Fruit fly (Drosophila melanogaster) whole organism, embryonic: Measurements from ENCODE around the gene CG6153.
A peak's percentile ranks its signal among the peaks of the same experiment; 100 is the strongest.

Source experiments
- Atf6 ChIP-seq: fragments of 200-800 bp; sonication (Bioruptor generic); IDR thresholded peaks from 2 replicates; pipeline ENCODE4 v1.3.6; 2022; ENCODE audit warnings: missing biosample characterization, missing genetic modification characterization
- C15 ChIP-seq: fragments of 200-800 bp; sonication (Bioruptor generic); IDR thresholded peaks from 3 replicates; pipeline ENCODE4 v1.3.6; 2022; ENCODE audit warnings: missing biosample characterization, missing genetic modification characterization
- CG10274 ChIP-seq: fragments of 200-800 bp; sonication (Bioruptor generic); optimal IDR thresholded peaks from 3 replicates; lab custom pipeline; 2017; ENCODE audit warnings: missing biosample characterization, mild to moderate bottlenecking, missing genetic modification characterization
- CG10321 ChIP-seq: fragments of 200-800 bp; sonication (Bioruptor generic); IDR thresholded peaks from 2 replicates; pipeline ENCODE4 v1.3.6; 2022; ENCODE audit warnings: missing biosample characterization, missing genetic modification characterization
- CG13775 ChIP-seq: fragments of 200-800 bp; sonication (Bioruptor generic); optimal IDR thresholded peaks from 3 replicates; lab custom pipeline; 2017; ENCODE audit warnings: missing biosample characterization, mild to moderate bottlenecking, missing genetic modification characterization
- CG15696 ChIP-seq: fragments of 200-800 bp; sonication (Bioruptor generic); optimal IDR thresholded peaks from 2 replicates; lab custom pipeline; 2019; ENCODE audit warnings: missing biosample characterization, mild to moderate bottlenecking, missing genetic modification characterization, moderate library complexity
- CG1603 ChIP-seq: fragments of 200-800 bp; sonication (Bioruptor generic); optimal IDR thresholded peaks from 2 replicates; lab custom pipeline; 2019; ENCODE audit warnings: missing biosample characterization, mild to moderate bottlenecking, missing genetic modification characterization, moderate library complexity
- CG17912 ChIP-seq: fragments of 200-800 bp; sonication (Bioruptor generic); optimal IDR thresholded peaks from 2 replicates; lab custom pipeline; 2018; ENCODE audit warnings: missing biosample characterization, mild to moderate bottlenecking, missing genetic modification characterization
- CG18599 ChIP-seq: fragments of 200-800 bp; sonication (Bioruptor generic); optimal IDR thresholded peaks from 3 replicates; lab custom pipeline; 2017; ENCODE audit warnings: missing biosample characterization, missing genetic modification characterization, mild to moderate bottlenecking, moderate library complexity, missing genetic modification reagents
- CG30431 ChIP-seq: fragments of 200-800 bp; sonication (Bioruptor generic); optimal IDR thresholded peaks from 2 replicates; lab custom pipeline; 2017; ENCODE audit warnings: missing biosample characterization, missing genetic modification characterization
- CG42726 ChIP-seq: fragments of 200-800 bp; sonication (Bioruptor generic); IDR thresholded peaks from 2 replicates; pipeline ENCODE4 v1.3.6; 2022; ENCODE audit warnings: missing biosample characterization, missing genetic modification characterization; ENCODE audit not compliant: partially characterized antibody
- CG4404 ChIP-seq: fragments of 200-800 bp; sonication (Bioruptor generic); IDR thresholded peaks from 2 replicates; pipeline ENCODE4 v1.3.6; 2022; ENCODE audit warnings: missing biosample characterization, missing genetic modification characterization
- CG7357 ChIP-seq: fragments of 200-800 bp; sonication (Bioruptor generic); IDR thresholded peaks from 3 replicates; pipeline ENCODE4 v1.3.6; 2022; ENCODE audit warnings: missing biosample characterization, missing genetic modification characterization
- CG7928 ChIP-seq: fragments of 200-800 bp; sonication (Bioruptor generic); optimal IDR thresholded peaks from 2 replicates; lab custom pipeline; 2017; ENCODE audit warnings: missing biosample characterization, mild to moderate bottlenecking, missing genetic modification characterization
- CG9609 ChIP-seq: fragments of 200-800 bp; sonication (Bioruptor generic); optimal IDR thresholded peaks from 3 replicates; lab custom pipeline; 2016; ENCODE audit warnings: missing biosample characterization, missing genetic modification characterization
- CG9727 ChIP-seq: fragments of 200-800 bp; sonication (Bioruptor generic); optimal IDR thresholded peaks from 3 replicates; lab custom pipeline; 2017; ENCODE audit warnings: missing biosample characterization, mild to moderate bottlenecking, missing genetic modification characterization
- CHES-1-like ChIP-seq: fragments of 200-800 bp; sonication (Bioruptor generic); optimal IDR thresholded peaks from 2 replicates; lab custom pipeline; 2016; ENCODE audit warnings: missing biosample characterization, missing genetic modification characterization
- CoRest ChIP-seq: fragments of 200-800 bp; sonication (Bioruptor generic); optimal IDR thresholded peaks from 3 replicates; lab custom pipeline; 2018; ENCODE audit warnings: missing biosample characterization, mild to moderate bottlenecking, missing genetic modification characterization, moderate library complexity
- Doc3 ChIP-seq: fragments of 200-800 bp; sonication (Bioruptor generic); IDR thresholded peaks from 3 replicates; pipeline ENCODE4 v1.3.6; 2022; ENCODE audit warnings: missing biosample characterization, missing genetic modification characterization; ENCODE audit not compliant: partially characterized antibody
- Dref ChIP-seq: fragments of 200-800 bp; sonication (Bioruptor generic); IDR thresholded peaks from 2 replicates; pipeline ENCODE4 v1.3.6; 2022; ENCODE audit warnings: missing biosample characterization, missing genetic modification characterization
- Drgx ChIP-seq: fragments of 200-800 bp; sonication (Bioruptor generic); IDR thresholded peaks from 2 replicates; pipeline ENCODE4 v1.3.6; 2022; ENCODE audit warnings: missing biosample characterization, missing genetic modification characterization
- GATAe ChIP-seq: fragments of 200-800 bp; sonication (Bioruptor generic); conservative IDR thresholded peaks from 2 replicates; pipeline ENCODE4 v1.3.6; 2022; ENCODE audit warnings: missing biosample characterization, missing genetic modification characterization
- Gsc ChIP-seq: fragments of 200-800 bp; sonication (Bioruptor generic); IDR thresholded peaks from 2 replicates; pipeline ENCODE4 v1.3.6; 2022; ENCODE audit warnings: missing biosample characterization, missing genetic modification characterization
- HmgZ ChIP-seq: fragments of 200-800 bp; sonication (Bioruptor generic); optimal IDR thresholded peaks from 2 replicates; lab custom pipeline; 2018; ENCODE audit warnings: missing biosample characterization, mild to moderate bottlenecking, missing genetic modification characterization
- Hr3 ChIP-seq: fragments of 200-800 bp; sonication (Bioruptor generic); optimal IDR thresholded peaks from 3 replicates; lab custom pipeline; 2016; ENCODE audit warnings: missing biosample characterization, missing genetic modification characterization
- MESR4 ChIP-seq: fragments of 200-800 bp; sonication (Bioruptor generic); optimal IDR thresholded peaks from 2 replicates; lab custom pipeline; 2018; ENCODE audit warnings: missing biosample characterization, mild to moderate bottlenecking, missing genetic modification characterization, moderate library complexity
- Mad ChIP-seq: fragments of 200-800 bp; sonication (Bioruptor generic); optimal IDR thresholded peaks from 2 replicates; lab custom pipeline; 2016; ENCODE audit warnings: missing biosample characterization, missing genetic modification characterization
- Nf-YA ChIP-seq: fragments of 200-800 bp; sonication (Bioruptor generic); IDR thresholded peaks from 2 replicates; pipeline ENCODE4 v1.3.6; 2022; ENCODE audit warnings: missing biosample characterization, missing genetic modification characterization
- Sry-β ChIP-seq: fragments of 200-800 bp; sonication (Bioruptor generic); optimal IDR thresholded peaks from 2 replicates; lab custom pipeline; 2018; ENCODE audit warnings: missing biosample characterization, mild to moderate bottlenecking, missing genetic modification characterization, moderate library complexity
- Sry-δ ChIP-seq: fragments of 200-800 bp; sonication (Bioruptor generic); optimal IDR thresholded peaks from 2 replicates; lab custom pipeline; 2016; ENCODE audit warnings: missing biosample characterization, missing genetic modification characterization
- YL-1 ChIP-seq: fragments of 200-800 bp; sonication (Bioruptor generic); optimal IDR thresholded peaks from 3 replicates; lab custom pipeline; 2017; ENCODE audit warnings: missing biosample characterization, mild to moderate bottlenecking, missing genetic modification characterization
- al ChIP-seq: fragments of 200-800 bp; sonication (Bioruptor generic); IDR thresholded peaks from 2 replicates; pipeline ENCODE4 v1.3.6; 2022; ENCODE audit warnings: missing biosample characterization, missing genetic modification characterization
- bab2 ChIP-seq: fragments of 200-800 bp; sonication (Bioruptor generic); optimal IDR thresholded peaks from 2 replicates; lab custom pipeline; 2016; ENCODE audit warnings: missing biosample characterization, missing genetic modification characterization
- crol ChIP-seq: fragments of 200-800 bp; sonication (Bioruptor generic); IDR thresholded peaks from 2 replicates; pipeline ENCODE4 v1.3.6; 2022; ENCODE audit warnings: missing biosample characterization, missing genetic modification characterization
- crp ChIP-seq, 2 experiments: fragments of 200-800 bp; sonication (Bioruptor generic); optimal IDR thresholded peaks; 2 replicates in 1 of 2; 3 replicates in 1 of 2; lab custom pipeline; 2017; ENCODE audit warnings: missing biosample characterization in 2 of 2, missing genetic modification characterization in 2 of 2, mild to moderate bottlenecking in 1 of 2, moderate library complexity in 1 of 2
- danr ChIP-seq: fragments of 200-800 bp; sonication (Bioruptor generic); IDR thresholded peaks from 2 replicates; pipeline ENCODE4 v1.3.6; 2022; ENCODE audit warnings: missing biosample characterization, missing genetic modification characterization
- ftz-f1 ChIP-seq: fragments of 200-800 bp; sonication (Bioruptor generic); optimal IDR thresholded peaks from 2 replicates; lab custom pipeline; 2016; ENCODE audit warnings: missing biosample characterization, missing genetic modification characterization
- ham ChIP-seq: fragments of 200-800 bp; sonication (Bioruptor generic); IDR thresholded peaks from 2 replicates; pipeline ENCODE4 v1.3.6; 2022; ENCODE audit warnings: missing biosample characterization, missing genetic modification characterization
- hbn ChIP-seq: fragments of 200-800 bp; sonication (Bioruptor generic); IDR thresholded peaks from 2 replicates; pipeline ENCODE4 v1.3.6; 2022; ENCODE audit warnings: missing biosample characterization, missing genetic modification characterization; ENCODE audit not compliant: partially characterized antibody
- hth ChIP-seq: fragments of >200 bp; optimal IDR thresholded peaks from 2 replicates; lab custom pipeline; 2017; ENCODE audit warnings: inconsistent platforms
- onecut ChIP-seq: fragments of 200-800 bp; sonication (Bioruptor generic); IDR thresholded peaks from 2 replicates; pipeline ENCODE4 v1.3.6; 2022; ENCODE audit warnings: missing biosample characterization, missing genetic modification characterization
- pan ChIP-seq, 4 experiments: fragments of >200 bp in 3 of 4; fragments of 200-800 bp in 1 of 4; sonication (Bioruptor generic) in 1 of 4; optimal IDR thresholded peaks in 3 of 4; IDR thresholded peaks in 1 of 4; 2 replicates each; pipeline versions ENCODE4 v1.3.6 to Lab custom; 2017 to 2022; ENCODE audit warnings: missing biosample characterization in 2 of 4, missing genetic modification characterization in 2 of 4, mixed read lengths in 1 of 4
- pros ChIP-seq: fragments of 200-800 bp; sonication (Bioruptor generic); optimal IDR thresholded peaks from 3 replicates; lab custom pipeline; 2019; ENCODE audit warnings: missing biosample characterization, mild to moderate bottlenecking, missing genetic modification characterization, moderate library complexity
- repo ChIP-seq: fragments of 200-800 bp; sonication (Bioruptor generic); optimal IDR thresholded peaks from 2 replicates; lab custom pipeline; 2016; ENCODE audit warnings: missing biosample characterization, missing genetic modification characterization
- shn ChIP-seq: fragments of 200-800 bp; sonication (Bioruptor generic); optimal IDR thresholded peaks from 3 replicates; lab custom pipeline; 2016; ENCODE audit warnings: missing biosample characterization, missing genetic modification characterization
- sna ChIP-seq: fragments of 200-800 bp; sonication (Bioruptor generic); IDR thresholded peaks from 2 replicates; pipeline ENCODE4 v1.3.6; 2022; ENCODE audit warnings: missing biosample characterization, missing genetic modification characterization; ENCODE audit not compliant: partially characterized antibody
- unc-4 ChIP-seq: fragments of 200-800 bp; sonication (Bioruptor generic); IDR thresholded peaks from 2 replicates; pipeline ENCODE4 v1.3.6; 2022; ENCODE audit warnings: missing biosample characterization, missing genetic modification characterization; ENCODE audit not compliant: partially characterized antibody
- wek ChIP-seq: fragments of 200-800 bp; sonication (Bioruptor generic); optimal IDR thresholded peaks from 3 replicates; lab custom pipeline; 2018; ENCODE audit warnings: missing biosample characterization, mild to moderate bottlenecking, missing genetic modification characterization, moderate library complexity

CG6153 gene

dm6 chr2L:12720430-12721396 is 27.9 kb downstream of the CG6153 start (continued):
- TF ChIP-seq Dref (GFP tag; lab: Robert Waterston, UW), result no peak
- no peak for TF ChIP-seq CG30431 (GFP tag; lab: Kevin White, UChicago)
- TF ChIP-seq Sry-β, result no peak
- TF ChIP-seq GATAe, result peak; percentile 86
- TF ChIP-seq CG4404, result no peak
- 0 out of 3 replicates have a peak, but pooled peaks have one; percentile 8 for TF ChIP-seq C15
- peak; percentile 46 for TF ChIP-seq CoRest (tag; lab: Kevin White, UChicago)
- TF ChIP-seq Atf6 (GFP tag; lab: Robert Waterston, UW), result peak; percentile 76
- peak; percentile 25 for TF ChIP-seq CG15696 (tag; lab: Kevin White, UChicago)
- no peak for TF ChIP-seq wek
- no peak for TF ChIP-seq CG10274 (GFP tag; lab: Kevin White, UChicago)
- TF ChIP-seq sna (GFP tag; lab: Robert Waterston, UW), result no peak
- no peak for TF ChIP-seq CG42726 (GFP tag; lab: Robert Waterston, UW)
- no peak for TF ChIP-seq YL-1 (GFP tag; lab: Kevin White, UChicago)
- no peak for TF ChIP-seq shn (GFP tag; lab: Kevin White, UChicago)
- TF ChIP-seq crp (GFP tag; optimal IDR thresholded peaks at IDR 0.05; lab: Kevin White, UChicago), result no peak
- TF ChIP-seq CG10321 (GFP tag; lab: Robert Waterston, UW), result no peak
- TF ChIP-seq Mad (GFP tag; lab: Kevin White, UChicago), result peak; percentile 14
- TF ChIP-seq Doc3 (GFP tag; lab: Robert Waterston, UW), result no peak
- TF ChIP-seq onecut (GFP tag; lab: Robert Waterston, UW), result peak; percentile 61
- peak; percentile 59 for TF ChIP-seq CG9727 (GFP tag; lab: Kevin White, UChicago)
- no peak for TF ChIP-seq Gsc
- no peak for TF ChIP-seq crol
- TF ChIP-seq Sry-δ (GFP tag; lab: Kevin White, UChicago), result no peak
- no peak for TF ChIP-seq pros (GFP tag; lab: Kevin White, UChicago)
- TF ChIP-seq repo (GFP tag; lab: Kevin White, UChicago), result no peak
- TF ChIP-seq danr (GFP tag; lab: Robert Waterston, UW), result no peak; the same call in 1 of the 2 replicates
- no peak for TF ChIP-seq CG13775
- no peak for TF ChIP-seq pan (optimal IDR thresholded peaks at IDR 0.05; lab: Kevin White, UChicago)
- peak in 1 of 2 experiments; percentile 51 for TF ChIP-seq pan (GFP tag; optimal IDR thresholded peaks at IDR 0.05 in 1 of 2, IDR thresholded peaks at IDR 0.05 in 1 of 2)
- TF ChIP-seq unc-4, result no peak
- TF ChIP-seq ftz-f1 (GFP tag; lab: Kevin White, UChicago), result no peak
- peak; percentile 10 for TF ChIP-seq bab2 (GFP tag; lab: Kevin White, UChicago)
- no peak for TF ChIP-seq CG7357 (GFP tag; lab: Robert Waterston, UW)
- TF ChIP-seq HmgZ (tag; lab: Kevin White, UChicago), result peak; percentile 32
- TF ChIP-seq CHES-1-like (GFP tag; lab: Kevin White, UChicago), result no peak
- TF ChIP-seq Hr3 (GFP tag; lab: Kevin White, UChicago), result peak; percentile 45
- TF ChIP-seq CG7928 (GFP tag; lab: Kevin White, UChicago), result peak; percentile 17
- no peak for TF ChIP-seq CG9609 (GFP tag; lab: Kevin White, UChicago)
- no peak for TF ChIP-seq Nf-YA (GFP tag; lab: Robert Waterston, UW)
- no peak for TF ChIP-seq ham
- TF ChIP-seq CG17912, result no peak
- no peak for TF ChIP-seq hbn (GFP tag; lab: Robert Waterston, UW)
- TF ChIP-seq MESR4, result no peak
- TF ChIP-seq hth (lab: Kevin White, UChicago), result no peak
- TF ChIP-seq al (GFP tag; lab: Robert Waterston, UW), result no peak
- TF ChIP-seq CG1603 (tag; lab: Kevin White, UChicago), result peak; percentile 27
- peak; percentile 71 for TF ChIP-seq CG18599 (GFP tag; lab: Kevin White, UChicago)
- TF ChIP-seq Drgx (GFP tag; lab: Robert Waterston, UW), result peak; percentile 71
